Fruit fly (Drosophila melanogaster) whole organism, embryonic: ENCODE results near the gene ZnT63C.

Experiments used
- Abd-B ChIP-seq: fragments of 200-800 bp; sonication (Bioruptor generic); optimal IDR thresholded peaks from 2 replicates; lab custom pipeline; 2018; ENCODE audit warnings: missing biosample characterization, mild to moderate bottlenecking, missing genetic modification characterization, moderate library complexity
- Atf-2 ChIP-seq: fragments of 200-800 bp; sonication (Bioruptor generic); optimal IDR thresholded peaks from 2 replicates; lab custom pipeline; 2016; ENCODE audit warnings: missing biosample characterization, missing genetic modification characterization
- B-H1 ChIP-seq: fragments of 200-800 bp; sonication (Bioruptor generic); IDR thresholded peaks from 3 replicates; pipeline ENCODE4 v1.3.6; 2022; ENCODE audit warnings: missing biosample characterization, missing genetic modification characterization
- CG10431 ChIP-seq: fragments of 200-800 bp; sonication (Bioruptor generic); optimal IDR thresholded peaks from 3 replicates; lab custom pipeline; 2018; ENCODE audit warnings: missing biosample characterization, mild to moderate bottlenecking, missing genetic modification characterization
- CG11504 ChIP-seq: fragments of 200-800 bp; sonication (Bioruptor generic); optimal IDR thresholded peaks from 3 replicates; lab custom pipeline; 2019; ENCODE audit warnings: missing biosample characterization, mild to moderate bottlenecking, missing genetic modification characterization, moderate library complexity
- CG11560 ChIP-seq: fragments of 200-800 bp; sonication (Bioruptor generic); IDR thresholded peaks from 3 replicates; pipeline ENCODE4 v1.3.6; 2022; ENCODE audit warnings: missing biosample characterization, missing genetic modification characterization
- CG12236 ChIP-seq: fragments of 200-800 bp; sonication (Bioruptor generic); optimal IDR thresholded peaks from 2 replicates; lab custom pipeline; 2016; ENCODE audit warnings: missing biosample characterization, missing genetic modification characterization
- CG12299 ChIP-seq: fragments of 200-800 bp; sonication (Bioruptor generic); optimal IDR thresholded peaks from 2 replicates; lab custom pipeline; 2018; ENCODE audit warnings: missing biosample characterization, mild to moderate bottlenecking, missing genetic modification characterization
- CG14860 ChIP-seq: fragments of 200-800 bp; sonication (Bioruptor generic); IDR thresholded peaks from 3 replicates; pipeline ENCODE4 v1.3.6; 2022; ENCODE audit warnings: missing biosample characterization, missing genetic modification characterization; ENCODE audit not compliant: partially characterized antibody
- CG17912 ChIP-seq: fragments of 200-800 bp; sonication (Bioruptor generic); optimal IDR thresholded peaks from 2 replicates; lab custom pipeline; 2018; ENCODE audit warnings: missing biosample characterization, mild to moderate bottlenecking, missing genetic modification characterization
- CG1792 ChIP-seq: fragments of 200-800 bp; sonication (Bioruptor generic); optimal IDR thresholded peaks from 2 replicates; lab custom pipeline; 2016; ENCODE audit warnings: missing biosample characterization, missing genetic modification characterization
- CG18011 ChIP-seq: fragments of 200-800 bp; sonication (Bioruptor generic); optimal IDR thresholded peaks from 2 replicates; lab custom pipeline; 2017; ENCODE audit warnings: missing biosample characterization, missing genetic modification characterization, mild to moderate bottlenecking, moderate library complexity, missing genotype
- CG2199 ChIP-seq: fragments of 200-800 bp; sonication (Bioruptor generic); IDR thresholded peaks from 3 replicates; pipeline ENCODE4 v1.3.6; 2022; ENCODE audit warnings: missing biosample characterization, missing genetic modification characterization
- CG33557 ChIP-seq: fragments of 200-800 bp; sonication (Bioruptor generic); optimal IDR thresholded peaks from 2 replicates; lab custom pipeline; 2019; ENCODE audit warnings: missing biosample characterization, mild to moderate bottlenecking, missing genetic modification characterization, moderate library complexity
- CG34422 ChIP-seq: fragments of 200-800 bp; sonication (Bioruptor generic); IDR thresholded peaks from 3 replicates; pipeline ENCODE4 v1.3.6; 2022; ENCODE audit warnings: missing biosample characterization, missing genetic modification characterization
- CG4730 ChIP-seq: fragments of 200-800 bp; sonication (Bioruptor generic); IDR thresholded peaks from 2 replicates; pipeline ENCODE4 v1.3.6; 2022; ENCODE audit warnings: missing biosample characterization, missing genetic modification characterization
- CG5245 ChIP-seq: fragments of 200-800 bp; sonication (Bioruptor generic); optimal IDR thresholded peaks from 3 replicates; lab custom pipeline; 2016; ENCODE audit warnings: missing biosample characterization, missing genetic modification characterization
- CG6689 ChIP-seq: fragments of 200-800 bp; sonication (Bioruptor generic); IDR thresholded peaks from 2 replicates; pipeline ENCODE4 v1.3.6; 2022; ENCODE audit warnings: missing biosample characterization, missing genetic modification characterization
- CG7372 ChIP-seq: fragments of 200-800 bp; sonication (Bioruptor generic); IDR thresholded peaks from 2 replicates; pipeline ENCODE4 v1.3.6; 2022; ENCODE audit warnings: missing biosample characterization, missing genetic modification characterization
- CG8388 ChIP-seq: fragments of 200-800 bp; sonication (Bioruptor generic); optimal IDR thresholded peaks from 2 replicates; lab custom pipeline; 2019; ENCODE audit warnings: missing biosample characterization, mild to moderate bottlenecking, missing genetic modification characterization, moderate library complexity
- CG9215 ChIP-seq: fragments of 200-800 bp; sonication (Bioruptor generic); IDR thresholded peaks from 2 replicates; pipeline ENCODE4 v1.3.6; 2022; ENCODE audit warnings: missing biosample characterization, missing genetic modification characterization
- Dfd ChIP-seq, 2 experiments: fragments of >200 bp; optimal IDR thresholded peaks; 2 replicates each; lab custom pipeline; 2017; ENCODE audit warnings: missing biosample characterization in 2 of 2, missing genetic modification characterization in 2 of 2
- Ets65A ChIP-seq: fragments of 200-800 bp; sonication (Bioruptor generic); peaks from one replicate; lab custom pipeline; 2016; ENCODE audit warnings: missing biosample characterization, missing genetic modification characterization
- Ets97D ChIP-seq: fragments of 200-800 bp; sonication (Bioruptor generic); optimal IDR thresholded peaks from 3 replicates; lab custom pipeline; 2016; ENCODE audit warnings: missing biosample characterization, missing genetic modification characterization
- Gug ChIP-seq: fragments of 200-800 bp; sonication (Bioruptor generic); IDR thresholded peaks from 4 replicates; pipeline ENCODE4 v1.3.6; 2022; ENCODE audit warnings: missing biosample characterization, missing genetic modification characterization
- HHEX ChIP-seq: fragments of 200-800 bp; sonication (Bioruptor generic); optimal IDR thresholded peaks from 3 replicates; lab custom pipeline; 2017; ENCODE audit warnings: missing biosample characterization, mild to moderate bottlenecking, missing genetic modification characterization, missing genetic modification reagents
- Hmr ChIP-seq: fragments of 200-800 bp; sonication (Bioruptor generic); optimal IDR thresholded peaks from 3 replicates; lab custom pipeline; 2017; ENCODE audit warnings: mild to moderate bottlenecking, missing biosample characterization, missing genetic modification reagents, missing genetic modification characterization
- Jarid2 ChIP-seq: fragments of 200-800 bp; sonication (Bioruptor generic); optimal IDR thresholded peaks from 3 replicates; lab custom pipeline; 2017; ENCODE audit warnings: mild to moderate bottlenecking, missing biosample characterization, missing genetic modification reagents, missing genetic modification characterization
- Lhr ChIP-seq: fragments of 200-800 bp; sonication (Bioruptor generic); optimal IDR thresholded peaks from 3 replicates; lab custom pipeline; 2017; ENCODE audit warnings: mild to moderate bottlenecking, missing biosample characterization, missing genetic modification reagents, missing genetic modification characterization
- Optix ChIP-seq: fragments of 200-800 bp; sonication (Bioruptor generic); IDR thresholded peaks from 3 replicates; pipeline ENCODE4 v1.3.6; 2022; ENCODE audit warnings: missing biosample characterization, missing genetic modification characterization
- Ravus ChIP-seq: fragments of 200-800 bp; sonication (Bioruptor generic); IDR thresholded peaks from 2 replicates; pipeline ENCODE4 v1.3.6; 2022; ENCODE audit warnings: missing biosample characterization, missing genetic modification characterization
- Spps ChIP-seq: fragments of 200-800 bp; sonication (Bioruptor generic); optimal IDR thresholded peaks from 2 replicates; lab custom pipeline; 2018; ENCODE audit warnings: missing biosample characterization, mild to moderate bottlenecking, missing genetic modification characterization
- ap ChIP-seq: fragments of 200-800 bp; sonication (Bioruptor generic); IDR thresholded peaks from 2 replicates; pipeline ENCODE4 v1.3.6; 2022; ENCODE audit warnings: missing biosample characterization, missing genetic modification characterization
- ara ChIP-seq: fragments of 200-800 bp; sonication (Bioruptor generic); IDR thresholded peaks from 2 replicates; pipeline ENCODE4 v1.3.6; 2022; ENCODE audit warnings: missing biosample characterization, missing genetic modification characterization
- ase ChIP-seq: fragments of 200-800 bp; sonication (Bioruptor generic); IDR thresholded peaks from 3 replicates; pipeline ENCODE4 v1.3.6; 2022; ENCODE audit warnings: missing biosample characterization, missing genetic modification characterization
- ash1 ChIP-seq: fragments of 200-800 bp; sonication (Bioruptor generic); optimal IDR thresholded peaks from 2 replicates; lab custom pipeline; 2018; ENCODE audit warnings: missing biosample characterization, mild to moderate bottlenecking, missing genetic modification characterization
- cg ChIP-seq: fragments of 200-800 bp; sonication (Bioruptor generic); optimal IDR thresholded peaks from 3 replicates; lab custom pipeline; 2019; ENCODE audit warnings: missing biosample characterization, mild to moderate bottlenecking, missing genetic modification characterization, moderate library complexity
- danr ChIP-seq: fragments of 200-800 bp; sonication (Bioruptor generic); IDR thresholded peaks from 2 replicates; pipeline ENCODE4 v1.3.6; 2022; ENCODE audit warnings: missing biosample characterization, missing genetic modification characterization
- disco-r ChIP-seq: fragments of 200-800 bp; sonication (Bioruptor generic); optimal IDR thresholded peaks from 2 replicates; lab custom pipeline; 2016; ENCODE audit warnings: missing biosample characterization, missing genetic modification characterization
- dpn ChIP-seq, 2 experiments: fragments of 200-800 bp; sonication (Bioruptor generic); optimal IDR thresholded peaks; 3 replicates each; lab custom pipeline; 2016; ENCODE audit warnings: missing biosample characterization in 2 of 2, missing genetic modification characterization in 2 of 2
- emc ChIP-seq: fragments of 200-800 bp; sonication (Bioruptor generic); optimal IDR thresholded peaks from 2 replicates; lab custom pipeline; 2016; ENCODE audit warnings: missing biosample characterization, missing genetic modification characterization
- fd3F ChIP-seq: fragments of 200-800 bp; sonication (Bioruptor generic); optimal IDR thresholded peaks from 2 replicates; lab custom pipeline; 2018; ENCODE audit warnings: missing biosample characterization, mild to moderate bottlenecking, missing genetic modification characterization, moderate library complexity
- ftz-f1 ChIP-seq: fragments of 200-800 bp; sonication (Bioruptor generic); optimal IDR thresholded peaks from 2 replicates; lab custom pipeline; 2016; ENCODE audit warnings: missing biosample characterization, missing genetic modification characterization
- hkb ChIP-seq, 2 experiments: fragments of 200-800 bp in 1 of 2; fragments of >200 bp in 1 of 2; sonication (Bioruptor generic) in 1 of 2; IDR thresholded peaks in 1 of 2; optimal IDR thresholded peaks in 1 of 2; 2 replicates each; pipeline versions ENCODE4 v1.3.6 to Lab custom; 2017 to 2022; ENCODE audit warnings: missing biosample characterization in 1 of 2, missing genetic modification characterization in 1 of 2
- odd ChIP-seq: fragments of 200-800 bp; sonication (Bioruptor generic); optimal IDR thresholded peaks from 2 replicates; lab custom pipeline; 2017; ENCODE audit warnings: missing biosample characterization, mild to moderate bottlenecking, missing genetic modification characterization
- otp ChIP-seq: fragments of 200-800 bp; sonication (Bioruptor generic); IDR thresholded peaks from 3 replicates; pipeline ENCODE4, ENCODE4 v1.3.6; 2022; ENCODE audit warnings: missing biosample characterization, missing genetic modification characterization
- sima ChIP-seq: fragments of 200-800 bp; sonication (Bioruptor generic); optimal IDR thresholded peaks from 2 replicates; lab custom pipeline; 2016; ENCODE audit warnings: missing biosample characterization, missing genetic modification characterization
- slou ChIP-seq: fragments of 200-800 bp; sonication (Bioruptor generic); optimal IDR thresholded peaks from 3 replicates; lab custom pipeline; 2016; ENCODE audit warnings: missing biosample characterization, missing genetic modification characterization
- sqz ChIP-seq: fragments of 200-800 bp; sonication (Bioruptor generic); optimal IDR thresholded peaks from 3 replicates; lab custom pipeline; 2018; ENCODE audit warnings: missing biosample characterization, mild to moderate bottlenecking, missing genetic modification characterization
- toy ChIP-seq: fragments of 200-800 bp; sonication (Bioruptor generic); IDR thresholded peaks from 2 replicates; pipeline ENCODE4 v1.3.6; 2022; ENCODE audit warnings: missing biosample characterization, missing genetic modification characterization
- twi ChIP-seq: fragments of 200-800 bp; optimal IDR thresholded peaks from 2 replicates; lab custom pipeline; 2019; ENCODE audit warnings: missing biosample characterization, mild to moderate bottlenecking, missing genetic modification characterization, moderate library complexity

ZnT63C gene

DNA sequence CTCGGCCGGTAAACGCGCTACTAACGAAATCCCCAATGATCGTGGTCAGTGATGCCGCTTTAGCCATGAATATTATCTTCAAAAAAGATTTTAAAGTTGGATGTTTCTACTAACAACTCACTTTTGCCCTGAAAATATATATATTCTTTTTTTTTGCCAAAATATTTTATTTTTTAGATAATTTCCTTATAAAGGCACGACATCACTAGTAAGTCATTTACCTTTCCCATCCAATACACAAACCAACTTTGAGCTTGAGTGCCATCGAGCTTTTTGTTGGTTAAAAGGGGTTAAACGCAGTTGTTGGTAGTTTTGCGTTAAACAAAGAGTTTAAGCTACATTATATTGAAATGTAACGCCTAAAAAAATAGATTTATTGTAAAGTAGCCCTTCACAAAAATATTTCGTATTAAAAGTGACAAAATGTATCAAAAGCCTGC, 401 bp upstream of the ZnT63C start, which contains the start of gene CG14968 (continued):
- TF ChIP-seq hkb (optimal IDR thresholded peaks at IDR 0.05; lab: Kevin White, UChicago): no peak
- TF ChIP-seq hkb (GFP tag; IDR thresholded peaks at IDR 0.05; lab: Robert Waterston, UW): peak; percentile 97
- TF ChIP-seq CG34422 (GFP tag; lab: Robert Waterston, UW): peak; percentile 97
- TF ChIP-seq fd3F (GFP tag; lab: Kevin White, UChicago): peak; percentile 93
- peak; percentile 87 for TF ChIP-seq Abd-B (GFP tag; lab: Kevin White, UChicago)
- peak; percentile 85 for TF ChIP-seq Optix (GFP tag; lab: Robert Waterston, UW)
- TF ChIP-seq CG11504 (tag; lab: Kevin White, UChicago): peak; percentile 95
- peak; percentile 78 for TF ChIP-seq twi (tag; lab: Kevin White, UChicago)
- TF ChIP-seq CG18011 (GFP tag; lab: Kevin White, UChicago): peak; percentile 83
- TF ChIP-seq Lhr: peak; percentile 69
- peak; percentile 96 for TF ChIP-seq ase (GFP tag; lab: Robert Waterston, UW)
- TF ChIP-seq CG8388 (GFP tag; lab: Kevin White, UChicago): peak; percentile 85
- peak; percentile 88 for TF ChIP-seq odd (GFP tag; lab: Kevin White, UChicago)
- TF ChIP-seq otp (GFP tag; lab: Robert Waterston, UW): peak; percentile 93
- TF ChIP-seq CG17912 (GFP tag; lab: Kevin White, UChicago): peak; percentile 76
- peak; percentile 70 for TF ChIP-seq sqz (GFP tag; lab: Kevin White, UChicago)
- TF ChIP-seq Atf-2 (GFP tag; lab: Kevin White, UChicago): peak; percentile 57
- TF ChIP-seq CG12236: peak; percentile 23
- TF ChIP-seq B-H1 (GFP tag; lab: Robert Waterston, UW): peak; percentile 90
- peak; percentile 83 for TF ChIP-seq Spps (tag; lab: Kevin White, UChicago)
- TF ChIP-seq emc: peak; percentile 67
- TF ChIP-seq Hmr (GFP tag; lab: Kevin White, UChicago): peak; percentile 92
- peak; percentile 93 for TF ChIP-seq CG6689 (GFP tag; lab: Robert Waterston, UW)
- peak; percentile 81 for TF ChIP-seq danr
- peak; percentile 95 for TF ChIP-seq ap (GFP tag; lab: Robert Waterston, UW)
- TF ChIP-seq slou (GFP tag; lab: Kevin White, UChicago): peak; percentile 83
- peak; percentile 72 for TF ChIP-seq ash1 (GFP tag; lab: Kevin White, UChicago)
- peak; percentile 86 for TF ChIP-seq Ravus (GFP tag; lab: Robert Waterston, UW)
- TF ChIP-seq CG12299 (tag; lab: Kevin White, UChicago): peak; percentile 87
- peak; percentile 95 for TF ChIP-seq CG4730
- no peak for TF ChIP-seq cg (GFP tag; lab: Kevin White, UChicago)
- no peak for TF ChIP-seq Dfd (GFP tag; optimal IDR thresholded peaks at IDR 0.05; lab: Kevin White, UChicago)
- TF ChIP-seq CG7372 (GFP tag; lab: Robert Waterston, UW): peak; percentile 94
- peak; percentile 24 for TF ChIP-seq disco-r (GFP tag; lab: Kevin White, UChicago)
- peak; percentile 69 for TF ChIP-seq CG33557 (GFP tag; lab: Kevin White, UChicago)
- peak; percentile 76 for TF ChIP-seq CG11560 (tag; lab: Robert Waterston, UW)
- TF ChIP-seq Ets65A: peak; percentile 92
- TF ChIP-seq Ets97D: peak; percentile 29
- peak; percentile 86 for TF ChIP-seq Gug (GFP tag; lab: Robert Waterston, UW)
- peak; percentile 54 for TF ChIP-seq CG10431 (GFP tag; lab: Kevin White, UChicago)
- TF ChIP-seq HHEX (GFP tag; lab: Kevin White, UChicago): peak; percentile 94
- TF ChIP-seq CG9215 (GFP tag; lab: Robert Waterston, UW): peak; percentile 84
- peak; percentile 69 for TF ChIP-seq sima
- TF ChIP-seq Jarid2 (GFP tag; lab: Kevin White, UChicago): peak; percentile 69
- peak; percentile 48 for TF ChIP-seq ftz-f1 (GFP tag; lab: Kevin White, UChicago)
- TF ChIP-seq toy (GFP tag; lab: Robert Waterston, UW): peak; percentile 90
- TF ChIP-seq dpn (GFP tag; optimal IDR thresholded peaks at IDR 0.05; lab: Kevin White, UChicago): peak; percentile 87 to 94
- TF ChIP-seq ara (GFP tag; lab: Robert Waterston, UW): peak; percentile 95
- TF ChIP-seq CG2199: peak; percentile 81; the same call in 2 of the 3 replicates
- peak; percentile 80 for TF ChIP-seq CG5245
- TF ChIP-seq CG14860: no peak
- TF ChIP-seq CG1792: peak; percentile 76
